Worm (Caenorhabditis elegans) whole organism, L1 larva: ENCODE data around the gene ifet-1.

Source experiments
- aha-1 ChIP-seq: fragments of 150-350 bp; optimal IDR thresholded peaks from 2 replicates; lab custom pipeline; 2014; ENCODE audit warnings: missing biosample characterization, missing genetic modification characterization
- blmp-1 ChIP-seq: fragments of 150-350 bp; optimal IDR thresholded peaks from 2 replicates; lab custom pipeline; 2014; ENCODE audit warnings: missing biosample characterization, missing genetic modification characterization
- hlh-4 ChIP-seq: sonication (generic microtip); optimal IDR thresholded peaks from 2 replicates; lab custom pipeline; 2016; ENCODE audit warnings: mild to moderate bottlenecking, missing genetic modification characterization, missing compliant biosample characterization
- mep-1 ChIP-seq: fragments of 150-350 bp; optimal IDR thresholded peaks from 2 replicates; lab custom pipeline; 2014; ENCODE audit warnings: missing biosample characterization, missing genetic modification characterization
- sox-4 ChIP-seq: sonication (generic microtip); optimal IDR thresholded peaks from 2 replicates; lab custom pipeline; 2016; ENCODE audit warnings: missing genetic modification characterization, missing compliant biosample characterization
- sptf-1 ChIP-seq: fragments of 150-350 bp; optimal IDR thresholded peaks from 2 replicates; lab custom pipeline; 2014; ENCODE audit warnings: missing biosample characterization, missing genetic modification characterization

ce11 chrIII:4444492-4444891 is 30.5 kb downstream of the ifet-1 start:
- TF ChIP-seq aha-1: no peak
- TF ChIP-seq sox-4: no peak
- no peak for TF ChIP-seq blmp-1 (tag; lab: Kevin White, UChicago)
- no peak for TF ChIP-seq mep-1 (tag; lab: Kevin White, UChicago)
- TF ChIP-seq hlh-4 (tag; lab: Kevin White, UChicago): no peak
- no peak for TF ChIP-seq sptf-1 (tag; lab: Kevin White, UChicago)
